Worm (Caenorhabditis elegans) whole organism, late embryonic: ENCODE measurements around the gene T10H4.4.

Experiments used
- ceh-45 ChIP-seq: fragments of 200-800 bp; sonication (Bioruptor generic); IDR thresholded peaks from 2 replicates; pipeline ENCODE4 v1.3.6; 2022; ENCODE audit warnings: missing genetic modification reagents, missing genetic modification characterization, missing compliant biosample characterization
- che-1 ChIP-seq: sonication (generic microtip); optimal IDR thresholded peaks from 2 replicates; lab custom pipeline; 2016; ENCODE audit warnings: mild to moderate bottlenecking, missing genetic modification characterization, missing compliant biosample characterization
- fkh-10 ChIP-seq: fragments of 150-350 bp; optimal IDR thresholded peaks from 2 replicates; lab custom pipeline; 2014; ENCODE audit warnings: missing biosample characterization, missing genetic modification reagents, missing genetic modification characterization
- madf-2 ChIP-seq: sonication (generic microtip); optimal IDR thresholded peaks from 2 replicates; lab custom pipeline; 2017; ENCODE audit warnings: missing genetic modification characterization, missing compliant biosample characterization
- pqm-1 ChIP-seq: sonication (generic microtip); optimal IDR thresholded peaks from 2 replicates; lab custom pipeline; 2016; ENCODE audit warnings: missing genetic modification characterization, missing compliant biosample characterization
- unc-86 ChIP-seq: sonication (generic microtip); optimal IDR thresholded peaks from 2 replicates; lab custom pipeline; 2016; ENCODE audit warnings: missing genetic modification characterization, missing compliant biosample characterization

DNA sequence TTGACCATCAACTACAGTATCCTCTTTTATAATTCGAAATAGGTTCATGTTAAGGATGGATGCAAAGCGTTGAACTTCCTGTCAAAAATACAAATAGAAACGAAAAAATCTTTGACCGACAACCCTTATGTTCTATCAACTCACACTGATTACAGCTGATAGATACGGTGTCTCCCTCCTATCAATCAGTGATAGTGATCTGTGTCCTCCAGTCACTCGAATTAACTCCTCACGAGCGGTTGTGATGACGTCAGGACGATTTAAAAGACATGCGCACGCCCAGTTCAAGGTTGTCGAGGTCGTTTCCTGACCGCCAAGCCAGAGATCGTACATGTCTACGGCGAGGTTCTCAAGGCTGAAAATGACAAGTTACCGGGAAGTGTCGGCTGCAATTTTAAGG lies 13.8 kb upstream of the T10H4.4 start:
- TF ChIP-seq che-1 (tag; lab: Kevin White, UChicago) (no peak), unc-86 (no peak), pqm-1 (tag; lab: Kevin White, UChicago) (no peak), madf-2 (tag; lab: Kevin White, UChicago) (no peak), fkh-10 (no peak), ceh-45 (GFP tag; lab: Robert Waterston, UW) (no peak)
